Worm (Caenorhabditis elegans) whole organism, young adult: ENCODE results near the gene fbxa-82.

Experiments used
- B0019.2 ChIP-seq: fragments of 200-800 bp; sonication (Bioruptor generic); conservative IDR thresholded peaks from 2 replicates; pipeline ENCODE4 v1.3.6; 2022; ENCODE audit warnings: missing genetic modification reagents, missing genetic modification characterization, missing compliant biosample characterization
- B0261.1 ChIP-seq: sonication (generic microtip); optimal IDR thresholded peaks from 2 replicates; lab custom pipeline; 2016; ENCODE audit warnings: mild to moderate bottlenecking, missing genetic modification characterization, moderate library complexity, missing compliant biosample characterization
- C17E4.6 ChIP-seq: fragments of 200-800 bp; sonication (Bioruptor generic); IDR thresholded peaks from 2 replicates; pipeline ENCODE4 v1.3.6; 2022; ENCODE audit warnings: missing genetic modification reagents, missing genetic modification characterization, missing compliant biosample characterization
- D2030.7 ChIP-seq: fragments of 200-800 bp; sonication (Bioruptor generic); IDR thresholded peaks from 2 replicates; pipeline ENCODE4 v1.3.6; 2022; ENCODE audit warnings: missing genetic modification reagents, missing genetic modification characterization, missing compliant biosample characterization
- F22D6.2 ChIP-seq: sonication (generic microtip); optimal IDR thresholded peaks from 2 replicates; lab custom pipeline; 2016; ENCODE audit warnings: mild to moderate bottlenecking, missing genetic modification characterization, missing compliant biosample characterization
- F39B2.1 ChIP-seq: fragments of 200-800 bp; sonication (Bioruptor generic); IDR thresholded peaks from 2 replicates; pipeline ENCODE4 v1.3.6; 2022; ENCODE audit warnings: missing genetic modification reagents, missing genetic modification characterization, missing compliant biosample characterization
- F49E8.2 ChIP-seq: sonication (generic microtip); optimal IDR thresholded peaks from 3 replicates; lab custom pipeline; 2017; ENCODE audit warnings: missing genetic modification characterization, mild to moderate bottlenecking, missing compliant biosample characterization, antibody characterized with exemption, moderate library complexity; ENCODE audit not compliant: insufficient read depth
- F57A8.1 ChIP-seq: fragments of 200-800 bp; sonication (Bioruptor generic); optimal IDR thresholded peaks from 2 replicates; lab custom pipeline; 2018; ENCODE audit warnings: mild to moderate bottlenecking, missing genetic modification characterization, moderate library complexity, missing compliant biosample characterization
- F57C9.4 ChIP-seq: sonication (generic microtip); optimal IDR thresholded peaks from 2 replicates; lab custom pipeline; 2017; ENCODE audit warnings: mild to moderate bottlenecking, missing genetic modification characterization, missing compliant biosample characterization
- ZK185.1 ChIP-seq: sonication (generic microtip); optimal IDR thresholded peaks from 2 replicates; lab custom pipeline; 2016; ENCODE audit warnings: mild to moderate bottlenecking, missing genetic modification characterization, missing compliant biosample characterization; ENCODE audit not compliant: poor library complexity, severe bottlenecking
- ama-1 ChIP-seq, 3 experiments: fragments of 150-350 bp in 1 of 3; sonication (generic microtip) in 2 of 3; optimal IDR thresholded peaks; 2 replicates each; lab custom pipeline; 2014 to 2018; ENCODE audit warnings: missing biosample characterization in 2 of 3, missing genetic modification characterization in 2 of 3, missing genetic modification reagents in 2 of 3
- aptf-2 ChIP-seq: fragments of 200-800 bp; sonication (Bioruptor generic); conservative IDR thresholded peaks from 2 replicates; pipeline ENCODE4 v1.3.6; 2022; ENCODE audit warnings: missing genetic modification reagents, missing genetic modification characterization, missing compliant biosample characterization
- atf-7 ChIP-seq: sonication (generic microtip); optimal IDR thresholded peaks from 2 replicates; lab custom pipeline; 2017; ENCODE audit warnings: mild to moderate bottlenecking, missing genetic modification characterization, missing compliant biosample characterization
- athp-1 ChIP-seq: sonication (generic microtip); optimal IDR thresholded peaks from 2 replicates; lab custom pipeline; 2017; ENCODE audit warnings: mild to moderate bottlenecking, missing genetic modification characterization, missing compliant biosample characterization
- attf-3 ChIP-seq: fragments of 200-800 bp; sonication (Bioruptor generic); conservative IDR thresholded peaks from 2 replicates; pipeline ENCODE4 v1.3.6; 2022; ENCODE audit warnings: missing genetic modification reagents, missing genetic modification characterization, missing compliant biosample characterization
- bed-1 ChIP-seq: fragments of 200-800 bp; sonication (Bioruptor generic); IDR thresholded peaks from 2 replicates; pipeline ENCODE4 v1.3.6; 2022; ENCODE audit warnings: missing genetic modification reagents, missing genetic modification characterization, missing compliant biosample characterization
- cebp-2 ChIP-seq: fragments of 200-800 bp; sonication (Bioruptor generic); IDR thresholded peaks from 2 replicates; pipeline ENCODE4 v1.3.6; 2022; ENCODE audit warnings: missing genetic modification characterization, missing compliant biosample characterization
- ceh-27 ChIP-seq: fragments of 200-800 bp; sonication (Bioruptor generic); optimal IDR thresholded peaks from 2 replicates; lab custom pipeline; 2018; ENCODE audit warnings: mild to moderate bottlenecking, missing genetic modification characterization, moderate library complexity, missing compliant biosample characterization
- ceh-58 ChIP-seq: fragments of 200-800 bp; sonication (Bioruptor generic); IDR thresholded peaks from 2 replicates; pipeline ENCODE4 v1.3.6; 2022; ENCODE audit warnings: missing genetic modification characterization, missing compliant biosample characterization
- ceh-79 ChIP-seq: sonication (generic microtip); optimal IDR thresholded peaks from 2 replicates; lab custom pipeline; 2017; ENCODE audit warnings: mild to moderate bottlenecking, missing genetic modification characterization, missing compliant biosample characterization
- chd-7 ChIP-seq: sonication (generic microtip); optimal IDR thresholded peaks from 2 replicates; lab custom pipeline; 2016; ENCODE audit warnings: mild to moderate bottlenecking, missing genetic modification characterization, moderate library complexity, missing compliant biosample characterization
- die-1 ChIP-seq: sonication (generic microtip); optimal IDR thresholded peaks from 2 replicates; lab custom pipeline; 2016; ENCODE audit warnings: missing genotype, mild to moderate bottlenecking, missing genetic modification characterization, missing compliant biosample characterization
- hlh-26 ChIP-seq: fragments of 200-800 bp; sonication (Bioruptor generic); conservative IDR thresholded peaks from 2 replicates; pipeline ENCODE4 v1.3.6; 2022; ENCODE audit warnings: missing genetic modification reagents, missing genetic modification characterization, missing compliant biosample characterization
- hmg-20 ChIP-seq: fragments of 200-800 bp; sonication (Bioruptor generic); IDR thresholded peaks from 2 replicates; pipeline ENCODE4 v1.3.6; 2022; ENCODE audit warnings: missing genetic modification reagents, missing genetic modification characterization, missing compliant biosample characterization
- hrde-1 ChIP-seq: sonication (generic microtip); optimal IDR thresholded peaks from 2 replicates; lab custom pipeline; 2016; ENCODE audit warnings: missing genetic modification characterization, mild to moderate bottlenecking, missing compliant biosample characterization, moderate library complexity, missing genotype, missing genetic modification reagents, borderline replicate concordance
- lin-26 ChIP-seq: fragments of 200-800 bp; sonication (Bioruptor generic); IDR thresholded peaks from 2 replicates; pipeline ENCODE4 v1.3.6; 2022; ENCODE audit warnings: missing genetic modification reagents, missing genetic modification characterization, missing compliant biosample characterization
- lin-54 ChIP-seq: fragments of 200-800 bp; sonication (Bioruptor generic); optimal IDR thresholded peaks from 2 replicates; lab custom pipeline; 2018; ENCODE audit warnings: mild to moderate bottlenecking, missing genetic modification characterization, missing compliant biosample characterization
- madf-10 ChIP-seq: sonication (generic microtip); optimal IDR thresholded peaks from 2 replicates; lab custom pipeline; 2016; ENCODE audit warnings: mild to moderate bottlenecking, missing genetic modification characterization, missing compliant biosample characterization
- madf-8 ChIP-seq: fragments of 200-800 bp; sonication (Bioruptor generic); conservative IDR thresholded peaks from 2 replicates; pipeline ENCODE4 v1.3.6; 2022; ENCODE audit warnings: missing genetic modification reagents, missing genetic modification characterization, missing compliant biosample characterization
- mel-28 ChIP-seq: sonication (generic microtip); optimal IDR thresholded peaks from 2 replicates; lab custom pipeline; 2016; ENCODE audit warnings: borderline replicate concordance, mild to moderate bottlenecking, missing genetic modification characterization, missing compliant biosample characterization
- mes-4 ChIP-seq: sonication (generic microtip); optimal IDR thresholded peaks from 2 replicates; lab custom pipeline; 2016; ENCODE audit warnings: missing genotype, missing genetic modification characterization, missing compliant biosample characterization
- nhr-27 ChIP-seq: fragments of 200-800 bp; sonication (Bioruptor generic); optimal IDR thresholded peaks from 2 replicates; lab custom pipeline; 2018; ENCODE audit warnings: mild to moderate bottlenecking, missing genetic modification characterization, moderate library complexity, missing compliant biosample characterization
- pbrm-1 ChIP-seq: fragments of 200-800 bp; sonication (Bioruptor generic); IDR thresholded peaks from 2 replicates; pipeline ENCODE4 v1.3.6; 2022; ENCODE audit warnings: missing genetic modification reagents, missing genetic modification characterization, missing compliant biosample characterization
- rcor-1 ChIP-seq: fragments of 200-800 bp; sonication (Bioruptor generic); IDR thresholded peaks from 2 replicates; pipeline ENCODE4 v1.3.6; 2022; ENCODE audit warnings: missing genetic modification reagents, missing genetic modification characterization, missing compliant biosample characterization
- rec-8 ChIP-seq, 2 experiments: sonication (generic microtip); optimal IDR thresholded peaks; 2 replicates each; lab custom pipeline; 2016; ENCODE audit warnings: mild to moderate bottlenecking in 2 of 2, missing genetic modification characterization in 2 of 2, missing genetic modification reagents in 2 of 2, missing genotype in 2 of 2, missing biosample characterization in 1 of 2, missing compliant biosample characterization in 1 of 2, moderate library complexity in 1 of 2
- repo-1 ChIP-seq: sonication (generic microtip); optimal IDR thresholded peaks from 2 replicates; lab custom pipeline; 2017; ENCODE audit warnings: mild to moderate bottlenecking, missing genetic modification characterization, missing compliant biosample characterization
- snpc-3.4 ChIP-seq: sonication (generic microtip); optimal IDR thresholded peaks from 2 replicates; lab custom pipeline; 2017; ENCODE audit warnings: missing genetic modification characterization, mild to moderate bottlenecking, missing compliant biosample characterization, antibody characterized with exemption, moderate library complexity, missing genotype, missing genetic modification reagents
- somi-1 ChIP-seq: fragments of 200-800 bp; sonication (Bioruptor generic); optimal IDR thresholded peaks from 2 replicates; lab custom pipeline; 2018; ENCODE audit warnings: mild to moderate bottlenecking, missing genetic modification characterization, missing compliant biosample characterization
- sptf-2 ChIP-seq: fragments of 200-800 bp; sonication (Bioruptor generic); optimal IDR thresholded peaks from 2 replicates; lab custom pipeline; 2018; ENCODE audit warnings: mild to moderate bottlenecking, missing genetic modification characterization, missing compliant biosample characterization
- tbp1 ChIP-seq: fragments of 200-800 bp; sonication (Bioruptor generic); optimal IDR thresholded peaks from 2 replicates; lab custom pipeline; 2018; ENCODE audit warnings: mild to moderate bottlenecking, missing genetic modification characterization, missing compliant biosample characterization
- unc-62 ChIP-seq: fragments of 150-350 bp; optimal IDR thresholded peaks from 2 replicates; lab custom pipeline; 2014; ENCODE audit warnings: missing biosample characterization, missing genetic modification reagents, missing genetic modification characterization
- zfh-2 ChIP-seq: fragments of 200-800 bp; sonication (Bioruptor generic); conservative IDR thresholded peaks from 2 replicates; pipeline ENCODE4 v1.3.6; 2022; ENCODE audit warnings: missing genetic modification reagents, missing genetic modification characterization, missing compliant biosample characterization

Gene fbxa-82

ce11 chrV:15090457-15090856 lies 38.1 kb upstream of the fbxa-82 start, which contains the start of gene C01G10.17:
Gene C01G10.17 (plus strand): TSS chrV:15090757.
- no peak for TF ChIP-seq attf-3
- no peak for TF ChIP-seq somi-1 (GFP tag; lab: Kevin White, UChicago)
- no peak for TF ChIP-seq athp-1 (tag; lab: Kevin White, UChicago)
- no peak for TF ChIP-seq pbrm-1 (GFP tag; lab: Robert Waterston, UW)
- TF ChIP-seq D2030.7 (GFP tag; lab: Robert Waterston, UW) = no peak
- TF ChIP-seq die-1 (tag; lab: Kevin White, UChicago) = no peak
- TF ChIP-seq cebp-2 = no peak
- no peak for TF ChIP-seq B0019.2
- TF ChIP-seq ZK185.1 = no peak
- TF ChIP-seq ceh-79 (tag; lab: Kevin White, UChicago) = no peak
- no peak for TF ChIP-seq tbp1 (GFP tag; lab: Kevin White, UChicago)
- no peak for TF ChIP-seq hrde-1 (tag; lab: Kevin White, UChicago)

DNA sequence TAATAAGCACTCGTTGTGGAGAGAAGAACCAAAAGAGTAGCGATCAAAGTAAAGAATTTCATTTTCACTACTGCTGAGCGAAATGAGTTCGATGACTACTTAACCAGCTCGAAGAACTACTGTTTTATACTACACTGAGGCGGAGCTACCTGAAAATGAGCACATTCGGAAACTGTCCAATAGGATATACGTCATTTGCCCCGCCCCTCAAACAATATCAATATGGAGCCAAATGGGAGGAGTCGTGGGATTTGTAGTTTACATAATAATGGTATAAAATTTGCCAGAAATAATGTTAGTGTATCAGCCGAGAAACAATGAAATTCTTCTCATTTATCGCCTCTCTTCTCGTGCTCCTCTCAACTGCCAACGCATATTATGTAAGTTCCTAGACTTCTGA lies 37.1 kb upstream of the fbxa-82 start, which contains the start of the genes C01G10.5 and C01G10.4:
Gene C01G10.5 (minus strand): TSS at position 101 of the 400 bp plus-strand sequence.
Gene C01G10.4 (plus strand): TSS at position 303 of the 400 bp plus-strand sequence.
- TF ChIP-seq ceh-27 (no peak), ceh-79 (tag; lab: Kevin White, UChicago) (no peak), madf-10 (no peak), atf-7 (no peak), zfh-2 (GFP tag; lab: Robert Waterston, UW) (no peak), snpc-3.4 (tag; lab: Kevin White, UChicago) (no peak), ama-1 (optimal IDR thresholded peaks at IDR 0.05; lab: Kevin White, UChicago) (no peak), ama-1 (GFP tag; optimal IDR thresholded peaks at IDR 0.05; lab: Kevin White, UChicago) (no peak)
- TF ChIP-seq, all 124 proteins: peak for 0

DNA sequence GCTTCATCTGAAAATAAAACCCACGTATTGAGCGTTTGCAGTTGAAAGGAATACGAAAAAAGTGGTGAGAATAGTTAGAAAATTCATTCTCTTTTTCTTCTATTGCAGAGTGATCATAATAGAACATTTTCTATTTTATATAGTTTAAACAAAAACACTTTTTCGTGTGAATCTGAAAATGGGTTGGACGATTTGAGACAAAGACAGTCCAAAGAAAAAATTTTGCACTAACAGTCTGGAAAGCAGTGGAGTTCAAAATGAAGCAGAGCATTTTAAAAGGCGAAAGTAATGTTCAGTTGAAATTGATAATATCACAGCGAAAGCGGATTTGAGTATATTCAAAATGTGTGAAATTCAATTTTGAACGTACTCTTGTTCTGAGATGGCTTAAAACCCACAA lies 36.3 kb upstream of the fbxa-82 start, which contains the start of gene C01G10.18:
Gene C01G10.18 (minus strand): TSS at position 101 of the 400 bp plus-strand sequence.
- no peak for TF ChIP-seq ceh-27
- TF ChIP-seq F22D6.2 (tag; lab: Kevin White, UChicago) = no peak
- TF ChIP-seq F57C9.4 (tag; lab: Kevin White, UChicago) = no peak
- TF ChIP-seq F57A8.1 (GFP tag; lab: Kevin White, UChicago) = no peak
- TF ChIP-seq F49E8.2 (tag; lab: Kevin White, UChicago) = no peak
- TF ChIP-seq tbp1 (GFP tag; lab: Kevin White, UChicago) = no peak
- TF ChIP-seq repo-1 (tag; lab: Kevin White, UChicago) = no peak
- TF ChIP-seq aptf-2 (GFP tag; lab: Robert Waterston, UW) = no peak
- no peak for TF ChIP-seq lin-26 (GFP tag; lab: Robert Waterston, UW)
- no peak for TF ChIP-seq lin-54 (GFP tag; lab: Kevin White, UChicago)
- TF ChIP-seq chd-7 (tag; lab: Kevin White, UChicago) = no peak
- TF ChIP-seq cebp-2 = no peak
- no peak for TF ChIP-seq mes-4 (tag; lab: Kevin White, UChicago)
- TF ChIP-seq C17E4.6 (GFP tag; lab: Robert Waterston, UW) = no peak
- TF ChIP-seq madf-10 = no peak
- TF ChIP-seq mel-28 (tag; lab: Kevin White, UChicago) = no peak
- TF ChIP-seq die-1 (tag; lab: Kevin White, UChicago) = no peak
- no peak for TF ChIP-seq hmg-20

DNA sequence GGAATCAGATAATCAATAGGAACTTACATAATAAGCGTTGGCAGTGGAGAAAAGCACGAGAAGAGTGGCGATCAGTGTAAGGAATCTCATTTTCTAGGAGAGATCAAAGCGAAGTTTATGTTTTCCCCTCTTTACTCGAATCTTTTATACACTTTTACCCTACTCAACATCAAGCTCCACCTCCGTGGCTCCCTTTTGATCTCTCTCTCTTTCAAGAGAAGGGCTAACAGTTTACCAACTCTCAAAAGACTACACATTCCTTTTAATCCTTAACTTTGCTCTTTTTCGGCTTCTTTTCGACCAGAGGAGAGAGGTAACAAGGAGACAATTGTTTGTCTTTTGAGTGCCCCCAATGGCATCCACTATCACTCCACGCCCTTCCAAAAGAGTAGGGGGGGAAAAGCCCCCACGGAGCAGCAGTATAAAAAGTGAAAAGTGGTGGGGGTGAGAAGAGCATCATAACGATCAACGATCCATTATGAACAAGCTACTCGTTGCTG lies 34.9 kb upstream of the fbxa-82 start, which contains the start of the genes C01G10.15 and C01G10.6:
Gene C01G10.15 (minus strand): TSS at position 101 of the 500 bp plus-strand sequence.
Gene C01G10.6 (plus strand): TSS at position 450 of the 500 bp plus-strand sequence.
- TF ChIP-seq rcor-1 (GFP tag; lab: Robert Waterston, UW) = no peak
- TF ChIP-seq ceh-58 (GFP tag; lab: Robert Waterston, UW) = no peak
- no peak for TF ChIP-seq unc-62 (GFP tag; lab: Kevin White, UChicago)
- TF ChIP-seq F22D6.2 (tag; lab: Kevin White, UChicago) = no peak
- no peak for TF ChIP-seq ZK185.1
- no peak for TF ChIP-seq F39B2.1 (GFP tag; lab: Robert Waterston, UW)
- TF ChIP-seq nhr-27 (tag; lab: Kevin White, UChicago) = no peak
- TF ChIP-seq hlh-26 (GFP tag; lab: Robert Waterston, UW) = no peak
- TF ChIP-seq bed-1 = no peak
- no peak for TF ChIP-seq pbrm-1 (GFP tag; lab: Robert Waterston, UW)
- no peak for TF ChIP-seq madf-8 (GFP tag; lab: Robert Waterston, UW)
- TF ChIP-seq rec-8 (tag; optimal IDR thresholded peaks at IDR 0.05; lab: Kevin White, UChicago) = no peak
- no peak for TF ChIP-seq sptf-2 (GFP tag; lab: Kevin White, UChicago)
- no peak for TF ChIP-seq B0261.1 (tag; lab: Kevin White, UChicago)
- TF ChIP-seq, all 124 proteins: peak for 0
